Worm (Caenorhabditis elegans): ENCODE results near the gene rad-23.

rad-23 gene

DNA sequence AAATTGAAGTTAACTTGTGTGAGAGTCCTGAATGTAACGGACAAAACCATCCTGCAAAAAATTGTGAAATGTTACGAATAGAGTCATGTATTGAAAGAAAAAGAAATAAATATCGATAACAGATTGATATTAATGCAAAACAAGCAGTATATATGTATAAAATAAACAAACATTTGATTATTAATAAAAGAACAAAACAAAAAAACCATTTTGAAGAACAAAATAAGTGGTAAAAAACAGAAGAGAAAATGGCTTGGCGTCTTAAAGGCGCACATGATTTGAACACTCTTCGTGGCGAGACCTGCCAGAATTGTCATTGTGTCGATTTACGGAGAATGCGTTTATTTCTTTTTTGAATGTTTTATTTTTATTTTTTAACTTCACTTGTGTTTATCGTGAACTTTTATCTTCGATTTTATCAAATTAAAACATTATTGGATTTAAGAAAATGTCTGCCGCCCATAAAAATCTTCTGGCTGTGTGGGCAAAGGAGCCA is at the start of gene rad-23, which contains the start of gene rpn-12:
rad-23 (minus strand) TSS at position 51 of the 496 bp plus-strand sequence.
rpn-12 (plus strand) TSS at position 446 of the 496 bp plus-strand sequence.
- TF ChIP-seq lin-11 (tag; optimal IDR thresholded peaks at IDR 0.05) (peak; percentile 41), ztf-11 (tag; optimal IDR thresholded peaks at IDR 0.05) (no peak), peb-1 (tag; optimal IDR thresholded peaks at IDR 0.05) (no peak), sma-3 (GFP tag; optimal IDR thresholded peaks at IDR 0.05) (peak; percentile 39), ceh-82 (tag; optimal IDR thresholded peaks at IDR 0.05) (no peak), nhr-129 (tag; optimal IDR thresholded peaks at IDR 0.05) (peak; percentile 76), ztf-4 (tag; optimal IDR thresholded peaks at IDR 0.05) (no peak), sma-9 (GFP tag; optimal IDR thresholded peaks at IDR 0.05) (peak; percentile 45), sma-9 (tag; optimal IDR thresholded peaks at IDR 0.05) (no peak), F13H6.1 (tag; optimal IDR thresholded peaks at IDR 0.05) (no peak), blmp-1 (tag; optimal IDR thresholded peaks at IDR 0.05; ENCODE audit: insufficient read depth) (peak; percentile 5), lsy-2 (tag; optimal IDR thresholded peaks at IDR 0.05) (peak in 1 of 2 experiments; percentile 86), mab-5 (tag; optimal IDR thresholded peaks at IDR 0.05) (peak; percentile 60), crh-2 (tag; optimal IDR thresholded peaks at IDR 0.05) (peak; percentile 67), unc-62 (GFP tag; optimal IDR thresholded peaks at IDR 0.05) (no peak), unc-55 (GFP tag; optimal IDR thresholded peaks at IDR 0.05) (peak; percentile 92), fos-1 (tag; optimal IDR thresholded peaks at IDR 0.05) (peak; percentile 50), egl-27 (tag; optimal IDR thresholded peaks at IDR 0.05) (no peak), dmd-4 (tag; optimal IDR thresholded peaks at IDR 0.05) (no peak), skn-1 (tag; optimal IDR thresholded peaks at IDR 0.05) (peak; percentile 99), unc-39 (tag; optimal IDR thresholded peaks at IDR 0.05) (no peak), gmeb-1 (tag; optimal IDR thresholded peaks at IDR 0.05) (peak; percentile 68), ceh-16 (tag; optimal IDR thresholded peaks at IDR 0.05) (no peak), lin-13 (GFP tag; optimal IDR thresholded peaks at IDR 0.05) (peak; percentile 45), mbf-1 (tag; optimal IDR thresholded peaks at IDR 0.05) (no peak), C34F6.9 (tag; optimal IDR thresholded peaks at IDR 0.05) (peak; percentile 86), R02D3.7 (tag; optimal IDR thresholded peaks at IDR 0.05) (peak; percentile 47), ama-1 (optimal IDR thresholded peaks at IDR 0.05) (no peak), nhr-6 (tag; optimal IDR thresholded peaks at IDR 0.05) (no peak)

DNA sequence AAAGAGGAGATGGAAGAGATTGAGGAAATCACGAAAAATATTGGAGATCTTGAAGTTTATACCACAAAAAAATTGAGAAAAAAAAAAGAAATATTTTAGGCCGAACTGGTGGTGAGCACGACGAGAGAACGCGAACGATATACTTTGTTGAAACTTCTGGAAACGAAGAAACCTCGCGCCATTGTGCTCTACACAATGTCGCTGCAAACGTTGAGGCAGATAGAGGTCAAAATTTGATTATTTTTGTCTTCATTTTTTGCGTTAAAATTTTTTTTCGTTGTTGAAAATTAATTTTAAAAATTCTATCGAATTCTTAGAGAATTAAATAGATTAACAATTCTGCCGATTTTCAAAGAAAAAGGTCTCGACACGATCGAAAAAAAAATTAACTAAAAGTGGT is 48.1 kb upstream of the rad-23 start:
- TF ChIP-seq ama-1 (optimal IDR thresholded peaks at IDR 0.05) (no peak), snpc-4 (tag; optimal IDR thresholded peaks at IDR 0.05) (no peak), mab-5 (tag; optimal IDR thresholded peaks at IDR 0.05) (no peak), unc-39 (tag; optimal IDR thresholded peaks at IDR 0.05) (no peak), zag-1 (tag; optimal IDR thresholded peaks at IDR 0.05) (no peak), aly-2 (tag; optimal IDR thresholded peaks at IDR 0.05) (no peak), nhr-25 (tag; optimal IDR thresholded peaks at IDR 0.05) (no peak), ztf-1 (GFP tag; conservative IDR thresholded peaks at IDR 0.05) (no peak), nhr-129 (tag; optimal IDR thresholded peaks at IDR 0.05) (no peak), lin-13 (GFP tag; optimal IDR thresholded peaks at IDR 0.05) (no peak), skn-1 (tag; optimal IDR thresholded peaks at IDR 0.05) (no peak), egl-27 (tag; optimal IDR thresholded peaks at IDR 0.05) (no peak), sma-9 (GFP tag; optimal IDR thresholded peaks at IDR 0.05) (no peak), sma-9 (tag; optimal IDR thresholded peaks at IDR 0.05) (no peak), mbf-1 (tag; optimal IDR thresholded peaks at IDR 0.05) (no peak), nhr-23 (tag; optimal IDR thresholded peaks at IDR 0.05) (no peak), lin-39 (tag; optimal IDR thresholded peaks at IDR 0.05) (no peak), nhr-11 (tag; optimal IDR thresholded peaks at IDR 0.05) (no peak)

DNA sequence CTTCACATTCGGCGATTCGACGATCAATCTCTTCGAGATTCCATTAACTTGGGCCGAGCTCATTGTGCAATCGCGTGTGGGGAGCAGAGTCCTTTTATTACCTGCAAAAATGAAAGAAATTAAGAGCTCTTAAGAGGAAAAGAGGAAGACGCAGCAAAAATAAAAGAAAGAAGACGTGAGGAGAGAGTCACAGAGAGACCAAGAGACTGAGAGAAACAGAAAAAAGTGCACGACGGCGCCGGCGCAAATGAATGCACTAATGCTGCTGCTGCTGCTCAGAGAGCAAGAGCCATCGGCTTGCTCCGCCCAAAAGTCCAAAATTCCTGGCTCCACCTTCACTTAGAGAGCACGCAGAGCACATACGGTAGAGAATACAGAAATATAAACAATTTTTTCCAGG is 47.7 kb upstream of the rad-23 start, which contains the start of gene inos-1:
inos-1 (minus strand) TSS at position 101 of the 400 bp plus-strand sequence.
- TF ChIP-seq nhr-23 (tag; optimal IDR thresholded peaks at IDR 0.05) (no peak), nhr-11 (tag; optimal IDR thresholded peaks at IDR 0.05) (no peak), unc-55 (GFP tag; optimal IDR thresholded peaks at IDR 0.05) (peak; percentile 8)

DNA sequence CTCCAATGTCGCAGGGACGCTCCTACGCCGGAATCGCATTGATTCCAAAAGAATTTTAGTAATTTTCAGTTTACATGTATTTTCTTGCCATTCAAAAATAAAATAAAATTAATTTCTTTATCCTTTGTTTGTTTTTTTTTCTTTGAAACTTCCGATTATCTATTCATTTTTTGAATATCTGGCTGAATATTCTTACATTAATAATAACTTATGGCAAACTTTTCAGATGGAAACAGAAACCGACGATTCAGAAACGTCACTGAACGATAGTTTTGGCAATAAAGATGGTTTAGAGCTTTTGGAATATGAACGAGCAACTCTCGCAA is 43.4 kb upstream of the rad-23 start, which contains the start of gene xpf-1:
xpf-1 (plus strand) TSS at position 227 of the 326 bp plus-strand sequence.
- TF ChIP-seq nhr-237 (tag; optimal IDR thresholded peaks at IDR 0.05) (no peak), ztf-11 (tag; optimal IDR thresholded peaks at IDR 0.05) (no peak), C34F6.9 (tag; optimal IDR thresholded peaks at IDR 0.05) (no peak), ceh-82 (tag; optimal IDR thresholded peaks at IDR 0.05) (no peak), lsy-2 (tag; optimal IDR thresholded peaks at IDR 0.05) (no peak), lin-13 (GFP tag; optimal IDR thresholded peaks at IDR 0.05) (no peak), elt-1 (tag; optimal IDR thresholded peaks at IDR 0.05) (no peak), Y55F3AM.14 (GFP tag; optimal IDR thresholded peaks at IDR 0.05) (no peak), ZK546.5 (tag; optimal IDR thresholded peaks at IDR 0.05) (no peak)
